Fruit fly (Drosophila melanogaster) whole organism, embryonic: ENCODE measurements around the gene CG6000.

Experiments used
- CG10431 ChIP-seq: fragments of 200-800 bp; sonication (Bioruptor generic); optimal IDR thresholded peaks from 3 replicates; lab custom pipeline; 2018; ENCODE audit warnings: missing biosample characterization, mild to moderate bottlenecking, missing genetic modification characterization
- CG13296 ChIP-seq: fragments of 200-800 bp; sonication (Bioruptor generic); optimal IDR thresholded peaks from 3 replicates; lab custom pipeline; 2018; ENCODE audit warnings: missing biosample characterization, mild to moderate bottlenecking, missing genetic modification characterization
- CG14710 ChIP-seq: fragments of 200-800 bp; sonication (Bioruptor generic); optimal IDR thresholded peaks from 3 replicates; lab custom pipeline; 2019; ENCODE audit warnings: missing biosample characterization, mild to moderate bottlenecking, missing genetic modification characterization, moderate library complexity
- CG16813 ChIP-seq: fragments of 200-800 bp; sonication (Bioruptor generic); IDR thresholded peaks from 3 replicates; pipeline ENCODE4 v1.3.6; 2022; ENCODE audit warnings: missing biosample characterization, missing genetic modification characterization; ENCODE audit not compliant: partially characterized antibody
- CG17829 ChIP-seq: fragments of 200-800 bp; optimal IDR thresholded peaks from 2 replicates; lab custom pipeline; 2019; ENCODE audit warnings: missing biosample characterization, mild to moderate bottlenecking, missing genetic modification characterization, moderate library complexity
- CG2712 ChIP-seq: fragments of 200-800 bp; optimal IDR thresholded peaks from 3 replicates; lab custom pipeline; 2019; ENCODE audit warnings: missing biosample characterization, mild to moderate bottlenecking, missing genetic modification characterization, moderate library complexity
- CG31365 ChIP-seq: fragments of 200-800 bp; sonication (Bioruptor generic); optimal IDR thresholded peaks from 2 replicates; lab custom pipeline; 2018; ENCODE audit warnings: missing biosample characterization, mild to moderate bottlenecking, missing genetic modification characterization
- CG3163 ChIP-seq: fragments of 200-800 bp; sonication (Bioruptor generic); optimal IDR thresholded peaks from 3 replicates; lab custom pipeline; 2016; ENCODE audit warnings: missing biosample characterization, missing genetic modification characterization
- CG34224 ChIP-seq: fragments of 200-800 bp; sonication (Bioruptor generic); IDR thresholded peaks from 3 replicates; pipeline ENCODE4 v1.3.6; 2022; ENCODE audit warnings: missing biosample characterization, missing genetic modification characterization; ENCODE audit not compliant: partially characterized antibody
- CG34376 ChIP-seq: fragments of 200-800 bp; sonication (Bioruptor generic); optimal IDR thresholded peaks from 2 replicates; lab custom pipeline; 2018; ENCODE audit warnings: missing biosample characterization, mild to moderate bottlenecking, missing genetic modification characterization
- CG6765 ChIP-seq: fragments of 200-800 bp; sonication (Bioruptor generic); optimal IDR thresholded peaks from 3 replicates; lab custom pipeline; 2017; ENCODE audit warnings: missing biosample characterization, mild to moderate bottlenecking, missing genetic modification characterization
- CG7745 ChIP-seq: fragments of 200-800 bp; sonication (Bioruptor generic); optimal IDR thresholded peaks from 2 replicates; lab custom pipeline; 2018; ENCODE audit warnings: missing biosample characterization, mild to moderate bottlenecking, missing genetic modification characterization, moderate library complexity
- CG8924 ChIP-seq: fragments of 200-800 bp; optimal IDR thresholded peaks from 3 replicates; lab custom pipeline; 2019; ENCODE audit warnings: missing biosample characterization, mild to moderate bottlenecking, missing genetic modification characterization, moderate library complexity
- CG9797 ChIP-seq: fragments of 200-800 bp; sonication (Bioruptor generic); optimal IDR thresholded peaks from 3 replicates; lab custom pipeline; 2018; ENCODE audit warnings: missing biosample characterization, mild to moderate bottlenecking, missing genetic modification characterization
- Dip3 ChIP-seq: fragments of 200-800 bp; sonication (Bioruptor generic); optimal IDR thresholded peaks from 3 replicates; lab custom pipeline; 2016; ENCODE audit warnings: missing biosample characterization, missing genetic modification characterization
- Dll ChIP-seq: fragments of 200-800 bp; sonication (Bioruptor generic); IDR thresholded peaks from 4 replicates; pipeline ENCODE4 v1.3.6; 2022; ENCODE audit warnings: missing biosample characterization, missing genetic modification characterization; ENCODE audit not compliant: partially characterized antibody
- Dp ChIP-seq: fragments of 200-800 bp; sonication (Bioruptor generic); optimal IDR thresholded peaks from 2 replicates; lab custom pipeline; 2018; ENCODE audit warnings: missing biosample characterization, mild to moderate bottlenecking, missing genetic modification characterization, moderate library complexity
- Ets97D ChIP-seq: fragments of 200-800 bp; sonication (Bioruptor generic); optimal IDR thresholded peaks from 3 replicates; lab custom pipeline; 2016; ENCODE audit warnings: missing biosample characterization, missing genetic modification characterization
- Fer1 ChIP-seq: fragments of 200-800 bp; sonication (Bioruptor generic); optimal IDR thresholded peaks from 2 replicates; lab custom pipeline; 2017; ENCODE audit warnings: missing biosample characterization, mild to moderate bottlenecking, missing genetic modification characterization
- HLHmδ ChIP-seq: fragments of 200-800 bp; sonication (Bioruptor generic); optimal IDR thresholded peaks from 2 replicates; lab custom pipeline; 2018; ENCODE audit warnings: missing biosample characterization, mild to moderate bottlenecking, missing genetic modification characterization, moderate library complexity
- MBD-R2 ChIP-seq: fragments of 200-800 bp; sonication (Bioruptor generic); IDR thresholded peaks from 2 replicates; pipeline ENCODE4 v1.3.6; 2022; ENCODE audit warnings: missing biosample characterization, missing genetic modification characterization
- MTF-1 ChIP-seq: fragments of 200-800 bp; sonication (Bioruptor generic); optimal IDR thresholded peaks from 2 replicates; lab custom pipeline; 2018; ENCODE audit warnings: missing biosample characterization, mild to moderate bottlenecking, missing genetic modification characterization, borderline replicate concordance
- Med ChIP-seq: fragments of 200-800 bp; sonication (Bioruptor generic); peaks from one replicate; lab custom pipeline; 2016; ENCODE audit warnings: missing biosample characterization, missing genetic modification characterization, mild to moderate bottlenecking, inconsistent platforms, moderate library complexity
- NC2β ChIP-seq: fragments of 200-800 bp; sonication (Bioruptor generic); optimal IDR thresholded peaks from 2 replicates; lab custom pipeline; 2016; ENCODE audit warnings: missing biosample characterization, missing genetic modification characterization
- NFAT ChIP-seq: fragments of 200-800 bp; sonication (Bioruptor generic); IDR thresholded peaks from 2 replicates; pipeline ENCODE4 v1.3.6; 2022; ENCODE audit warnings: missing biosample characterization, missing genetic modification characterization
- Opbp ChIP-seq: fragments of 200-800 bp; sonication (Bioruptor generic); IDR thresholded peaks from 3 replicates; pipeline ENCODE4 v1.3.6; 2022; ENCODE audit warnings: missing biosample characterization, missing genetic modification characterization; ENCODE audit not compliant: partially characterized antibody
- Stat92E ChIP-seq, 3 experiments: fragments of >200 bp in 2 of 3; fragments of 200-800 bp in 1 of 3; sonication (Bioruptor generic) in 1 of 3; optimal IDR thresholded peaks; 2 replicates each; lab custom pipeline; 2017 to 2019; ENCODE audit warnings: missing biosample characterization in 3 of 3, missing genetic modification characterization in 3 of 3, mild to moderate bottlenecking in 1 of 3, moderate library complexity in 1 of 3
- abd-A ChIP-seq: fragments of 200-800 bp; sonication (Bioruptor generic); optimal IDR thresholded peaks from 3 replicates; lab custom pipeline; 2019; ENCODE audit warnings: missing biosample characterization, mild to moderate bottlenecking, missing genetic modification characterization, moderate library complexity
- cad ChIP-seq: fragments of >200 bp; optimal IDR thresholded peaks from 2 replicates; lab custom pipeline; 2017; ENCODE audit warnings: missing biosample characterization, missing genetic modification characterization
- cas ChIP-seq: fragments of 200-800 bp; sonication (Bioruptor generic); IDR thresholded peaks from 2 replicates; pipeline ENCODE4 v1.3.6; 2022; ENCODE audit warnings: missing biosample characterization, missing genetic modification characterization
- chinmo ChIP-seq: fragments of 200-800 bp; sonication (Bioruptor generic); IDR thresholded peaks from 4 replicates; pipeline ENCODE4 v1.3.6; 2022; ENCODE audit warnings: missing biosample characterization, missing genetic modification characterization; ENCODE audit not compliant: partially characterized antibody
- gcm ChIP-seq: fragments of 200-800 bp; sonication (Bioruptor generic); optimal IDR thresholded peaks from 2 replicates; lab custom pipeline; 2019; ENCODE audit warnings: missing biosample characterization, mild to moderate bottlenecking, missing genetic modification characterization, moderate library complexity
- grau ChIP-seq: fragments of 200-800 bp; optimal IDR thresholded peaks from 3 replicates; lab custom pipeline; 2019; ENCODE audit warnings: missing biosample characterization, mild to moderate bottlenecking, missing genetic modification characterization, moderate library complexity
- jigr1 ChIP-seq: fragments of 200-800 bp; sonication (Bioruptor generic); IDR thresholded peaks from 3 replicates; pipeline ENCODE4 v1.3.6; 2022; ENCODE audit warnings: missing biosample characterization, missing genetic modification characterization
- lbe ChIP-seq: fragments of 200-800 bp; sonication (Bioruptor generic); optimal IDR thresholded peaks from 2 replicates; lab custom pipeline; 2016; ENCODE audit warnings: missing biosample characterization, mild to moderate bottlenecking, missing genetic modification characterization
- mirr ChIP-seq: fragments of 200-800 bp; sonication (Bioruptor generic); optimal IDR thresholded peaks from 3 replicates; lab custom pipeline; 2018; ENCODE audit warnings: missing biosample characterization, mild to moderate bottlenecking, missing genetic modification characterization
- nerfin-2 ChIP-seq: fragments of 200-800 bp; sonication (Bioruptor generic); IDR thresholded peaks from 2 replicates; pipeline ENCODE4 v1.3.6; 2022; ENCODE audit warnings: missing biosample characterization, missing genetic modification characterization; ENCODE audit not compliant: partially characterized antibody
- nom ChIP-seq: fragments of 200-800 bp; sonication (Bioruptor generic); optimal IDR thresholded peaks from 2 replicates; lab custom pipeline; 2017; ENCODE audit warnings: missing biosample characterization, missing genetic modification characterization, mild to moderate bottlenecking, moderate library complexity, missing genetic modification reagents
- pan ChIP-seq, 4 experiments: fragments of >200 bp in 3 of 4; fragments of 200-800 bp in 1 of 4; sonication (Bioruptor generic) in 1 of 4; optimal IDR thresholded peaks in 3 of 4; IDR thresholded peaks in 1 of 4; 2 replicates each; pipeline versions ENCODE4 v1.3.6 to Lab custom; 2017 to 2022; ENCODE audit warnings: missing biosample characterization in 2 of 4, missing genetic modification characterization in 2 of 4, mixed read lengths in 1 of 4
- seq ChIP-seq: fragments of 200-800 bp; sonication (Bioruptor generic); IDR thresholded peaks from 2 replicates; pipeline ENCODE4 v1.3.6; 2022; ENCODE audit warnings: missing biosample characterization, missing genetic modification characterization
- sna ChIP-seq: fragments of 200-800 bp; sonication (Bioruptor generic); IDR thresholded peaks from 2 replicates; pipeline ENCODE4 v1.3.6; 2022; ENCODE audit warnings: missing biosample characterization, missing genetic modification characterization; ENCODE audit not compliant: partially characterized antibody
- sqz ChIP-seq: fragments of 200-800 bp; sonication (Bioruptor generic); optimal IDR thresholded peaks from 3 replicates; lab custom pipeline; 2018; ENCODE audit warnings: missing biosample characterization, mild to moderate bottlenecking, missing genetic modification characterization
- stwl ChIP-seq: fragments of 200-800 bp; sonication (Bioruptor generic); optimal IDR thresholded peaks from 3 replicates; lab custom pipeline; 2018; ENCODE audit warnings: missing biosample characterization, mild to moderate bottlenecking, missing genetic modification characterization, moderate library complexity
- sug ChIP-seq: fragments of 200-800 bp; optimal IDR thresholded peaks from 2 replicates; lab custom pipeline; 2019; ENCODE audit warnings: missing biosample characterization, mild to moderate bottlenecking, missing genetic modification characterization, moderate library complexity
- trem ChIP-seq: fragments of 200-800 bp; optimal IDR thresholded peaks from 3 replicates; lab custom pipeline; 2019; ENCODE audit warnings: missing biosample characterization, mild to moderate bottlenecking, missing genetic modification characterization, moderate library complexity
- unc-4 ChIP-seq: fragments of 200-800 bp; sonication (Bioruptor generic); IDR thresholded peaks from 2 replicates; pipeline ENCODE4 v1.3.6; 2022; ENCODE audit warnings: missing biosample characterization, missing genetic modification characterization; ENCODE audit not compliant: partially characterized antibody
- zf30C ChIP-seq: fragments of 200-800 bp; sonication (Bioruptor generic); optimal IDR thresholded peaks from 3 replicates; lab custom pipeline; 2018; ENCODE audit warnings: missing biosample characterization, mild to moderate bottlenecking, missing genetic modification characterization

Gene CG6000

dm6 chr3R:24057188-24057587, 3.0 kb downstream of the CG6000 start, which contains the start of gene Hsp68 (continued):
- TF ChIP-seq CG16813 (GFP tag; lab: Robert Waterston, UW): 0 out of 3 replicates have a peak, but pooled peaks have one; percentile 12
- TF ChIP-seq stwl (tag; lab: Kevin White, UChicago): peak; percentile 54
- peak; percentile 10; the same call in 1 of the 2 replicates for TF ChIP-seq seq (GFP tag; lab: Robert Waterston, UW)
- peak; percentile 15 for TF ChIP-seq Ets97D (GFP tag; lab: Kevin White, UChicago)
- TF ChIP-seq Med (GFP tag; lab: Kevin White, UChicago): peak; percentile 81
- peak; percentile 57 for TF ChIP-seq CG10431 (GFP tag; lab: Kevin White, UChicago)
- 0 out of 3 replicates have a peak, but pooled peaks have one; percentile 28 for TF ChIP-seq Opbp (GFP tag; lab: Robert Waterston, UW)
- TF ChIP-seq Dp (GFP tag; lab: Kevin White, UChicago): peak; percentile 24
- TF ChIP-seq Dll (GFP tag; lab: Robert Waterston, UW): peak; percentile 25; the same call in 1 of the 4 replicates
- TF ChIP-seq NC2β: peak; percentile 64
- TF ChIP-seq MBD-R2 (GFP tag; lab: Robert Waterston, UW): peak; percentile 10; the same call in 1 of the 2 replicates
- TF ChIP-seq CG31365 (tag; lab: Kevin White, UChicago): peak; percentile 29
- peak; percentile 38 for TF ChIP-seq CG17829 (tag; lab: Kevin White, UChicago)
- peak; percentile 84 for TF ChIP-seq CG34376
- TF ChIP-seq CG34224: peak; percentile 68
- peak; percentile 92 for TF ChIP-seq sqz
- peak; percentile 42 for TF ChIP-seq CG7745 (tag; lab: Kevin White, UChicago)
- peak; percentile 34 for TF ChIP-seq CG8924 (tag; lab: Kevin White, UChicago)
- 0 out of 2 replicates have a peak, but pooled peaks have one; percentile 50 for TF ChIP-seq sna (GFP tag; lab: Robert Waterston, UW)
- TF ChIP-seq mirr: peak; percentile 58
- peak; percentile 91 for TF ChIP-seq nom (GFP tag; lab: Kevin White, UChicago)
- peak in 1 of 3 experiments; percentile 79 for TF ChIP-seq Stat92E (GFP tag; optimal IDR thresholded peaks at IDR 0.05; lab: Kevin White, UChicago)
- peak; percentile 34 for TF ChIP-seq CG6765 (GFP tag; lab: Kevin White, UChicago)
- TF ChIP-seq trem: peak; percentile 35
- TF ChIP-seq NFAT: no peak
- TF ChIP-seq jigr1: no peak
- TF ChIP-seq pan (optimal IDR thresholded peaks at IDR 0.05; lab: Kevin White, UChicago): no peak
- peak in 1 of 2 experiments; percentile 6 for TF ChIP-seq pan (GFP tag; optimal IDR thresholded peaks at IDR 0.05 in 1 of 2, IDR thresholded peaks at IDR 0.05 in 1 of 2)
- TF ChIP-seq MTF-1 (GFP tag; lab: Kevin White, UChicago): peak; percentile 25
- peak; percentile 52 for TF ChIP-seq cad (GFP tag; lab: Kevin White, UChicago)
- peak; percentile 40 for TF ChIP-seq gcm (GFP tag; lab: Kevin White, UChicago)
- no peak for TF ChIP-seq CG3163
- TF ChIP-seq abd-A (tag; lab: Kevin White, UChicago): peak; percentile 88
- peak; percentile 57 for TF ChIP-seq CG13296
- peak; percentile 11 for TF ChIP-seq CG14710
- peak; percentile 44; the same call in 1 of the 2 replicates for TF ChIP-seq nerfin-2 (GFP tag; lab: Robert Waterston, UW)
- peak; percentile 62 for TF ChIP-seq Fer1
- peak; percentile 23 for TF ChIP-seq grau (tag; lab: Kevin White, UChicago)
- peak; percentile 4 for TF ChIP-seq zf30C (GFP tag; lab: Kevin White, UChicago)
- peak; percentile 56; the same call in 1 of the 4 replicates for TF ChIP-seq chinmo (GFP tag; lab: Robert Waterston, UW)
- TF ChIP-seq sug (tag; lab: Kevin White, UChicago): peak; percentile 22
- TF ChIP-seq unc-4 (GFP tag; lab: Robert Waterston, UW): 0 out of 2 replicates have a peak, but pooled peaks have one; percentile 34
- TF ChIP-seq lbe (GFP tag; lab: Kevin White, UChicago): peak; percentile 25
- peak; percentile 2 for TF ChIP-seq HLHmδ (GFP tag; lab: Kevin White, UChicago)
- no peak for TF ChIP-seq cas (GFP tag; lab: Robert Waterston, UW)
- no peak for TF ChIP-seq CG9797
- TF ChIP-seq CG2712 (tag; lab: Kevin White, UChicago): peak; percentile 36
- no peak for TF ChIP-seq Dip3
